Worm (Caenorhabditis elegans) whole organism, young adult: ENCODE results near the gene cest-13.

ENCODE experiments used
- B0336.3 ChIP-seq: fragments of 200-800 bp; sonication (Bioruptor generic); IDR thresholded peaks from 2 replicates; pipeline ENCODE4 v1.3.6; 2022; ENCODE audit warnings: missing genetic modification characterization, missing compliant biosample characterization
- C17E4.6 ChIP-seq: fragments of 200-800 bp; sonication (Bioruptor generic); IDR thresholded peaks from 2 replicates; pipeline ENCODE4 v1.3.6; 2022; ENCODE audit warnings: missing genetic modification reagents, missing genetic modification characterization, missing compliant biosample characterization
- F22D6.2 ChIP-seq: sonication (generic microtip); optimal IDR thresholded peaks from 2 replicates; lab custom pipeline; 2016; ENCODE audit warnings: mild to moderate bottlenecking, missing genetic modification characterization, missing compliant biosample characterization
- F33H1.4 ChIP-seq: fragments of 200-800 bp; sonication (Bioruptor generic); IDR thresholded peaks from 2 replicates; pipeline ENCODE4 v1.3.6; 2022; ENCODE audit warnings: missing genetic modification reagents, missing genetic modification characterization, missing compliant biosample characterization
- F37B4.10 ChIP-seq: fragments of 200-800 bp; sonication (Bioruptor generic); IDR thresholded peaks from 2 replicates; pipeline ENCODE4 v1.3.6; 2022; ENCODE audit warnings: missing genetic modification characterization, missing compliant biosample characterization
- F39B2.1 ChIP-seq: fragments of 200-800 bp; sonication (Bioruptor generic); IDR thresholded peaks from 2 replicates; pipeline ENCODE4 v1.3.6; 2022; ENCODE audit warnings: missing genetic modification reagents, missing genetic modification characterization, missing compliant biosample characterization
- K11D2.4 ChIP-seq: fragments of 200-800 bp; sonication (Bioruptor generic); IDR thresholded peaks from 2 replicates; pipeline ENCODE4 v1.3.6; 2022; ENCODE audit warnings: missing genetic modification reagents, missing genetic modification characterization, missing compliant biosample characterization
- K12H6.12 ChIP-seq: fragments of 200-800 bp; sonication (Bioruptor generic); optimal IDR thresholded peaks from 2 replicates; lab custom pipeline; 2018; ENCODE audit warnings: mild to moderate bottlenecking, missing genetic modification characterization, missing compliant biosample characterization
- T07F8.4 ChIP-seq: sonication (generic microtip); optimal IDR thresholded peaks from 2 replicates; lab custom pipeline; 2016; ENCODE audit warnings: mild to moderate bottlenecking, missing genetic modification characterization, moderate library complexity, missing compliant biosample characterization
- Y53F4B.3 ChIP-seq: fragments of 200-800 bp; sonication (Bioruptor generic); IDR thresholded peaks from 2 replicates; pipeline ENCODE4 v1.3.6; 2022; ENCODE audit warnings: missing genetic modification reagents, missing genetic modification characterization, missing compliant biosample characterization
- Y79H2A.3 ChIP-seq: fragments of 200-800 bp; sonication (Bioruptor generic); conservative IDR thresholded peaks from 2 replicates; pipeline ENCODE4 v1.3.6; 2022; ENCODE audit warnings: missing genetic modification reagents, missing genetic modification characterization, missing compliant biosample characterization
- ZK185.1 ChIP-seq: sonication (generic microtip); optimal IDR thresholded peaks from 2 replicates; lab custom pipeline; 2016; ENCODE audit warnings: mild to moderate bottlenecking, missing genetic modification characterization, missing compliant biosample characterization; ENCODE audit not compliant: poor library complexity, severe bottlenecking
- ama-1 ChIP-seq, 3 experiments: fragments of 150-350 bp in 1 of 3; sonication (generic microtip) in 2 of 3; optimal IDR thresholded peaks; 2 replicates each; lab custom pipeline; 2014 to 2018; ENCODE audit warnings: missing biosample characterization in 2 of 3, missing genetic modification characterization in 2 of 3, missing genetic modification reagents in 2 of 3
- atf-7 ChIP-seq: sonication (generic microtip); optimal IDR thresholded peaks from 2 replicates; lab custom pipeline; 2017; ENCODE audit warnings: mild to moderate bottlenecking, missing genetic modification characterization, missing compliant biosample characterization
- athp-1 ChIP-seq: sonication (generic microtip); optimal IDR thresholded peaks from 2 replicates; lab custom pipeline; 2017; ENCODE audit warnings: mild to moderate bottlenecking, missing genetic modification characterization, missing compliant biosample characterization
- attf-5 ChIP-seq: fragments of 200-800 bp; sonication (Bioruptor generic); optimal IDR thresholded peaks from 2 replicates; lab custom pipeline; 2018; ENCODE audit warnings: mild to moderate bottlenecking, missing genetic modification characterization, missing compliant biosample characterization
- bed-1 ChIP-seq: fragments of 200-800 bp; sonication (Bioruptor generic); IDR thresholded peaks from 2 replicates; pipeline ENCODE4 v1.3.6; 2022; ENCODE audit warnings: missing genetic modification reagents, missing genetic modification characterization, missing compliant biosample characterization
- chd-7 ChIP-seq: sonication (generic microtip); optimal IDR thresholded peaks from 2 replicates; lab custom pipeline; 2016; ENCODE audit warnings: mild to moderate bottlenecking, missing genetic modification characterization, moderate library complexity, missing compliant biosample characterization
- dox-1 ChIP-seq: fragments of 200-800 bp; sonication (Bioruptor generic); IDR thresholded peaks from 2 replicates; pipeline ENCODE4 v1.3.6; 2022; ENCODE audit warnings: missing genetic modification reagents, missing genetic modification characterization, missing compliant biosample characterization
- dpl-1 ChIP-seq: fragments of 150-350 bp; optimal IDR thresholded peaks from 2 replicates; lab custom pipeline; 2014; ENCODE audit warnings: missing biosample characterization, missing genetic modification reagents, missing genetic modification characterization
- egl-18 ChIP-seq: fragments of 200-800 bp; sonication (Bioruptor generic); IDR thresholded peaks from 2 replicates; pipeline ENCODE4 v1.3.6; 2022; ENCODE audit warnings: missing genetic modification reagents, missing genetic modification characterization, missing compliant biosample characterization
- egrh-3 ChIP-seq: fragments of 200-800 bp; sonication (Bioruptor generic); IDR thresholded peaks from 2 replicates; pipeline ENCODE4 v1.3.6; 2022; ENCODE audit warnings: missing genetic modification reagents, missing genetic modification characterization, missing compliant biosample characterization
- ekl-4 ChIP-seq: fragments of 200-800 bp; sonication (Bioruptor generic); IDR thresholded peaks from 2 replicates; pipeline ENCODE4 v1.3.6; 2022; ENCODE audit warnings: missing genetic modification reagents, missing genetic modification characterization, missing compliant biosample characterization
- gei-17 ChIP-seq: fragments of 200-800 bp; sonication (Bioruptor generic); optimal IDR thresholded peaks from 2 replicates; lab custom pipeline; 2018; ENCODE audit warnings: mild to moderate bottlenecking, missing genetic modification characterization, missing compliant biosample characterization
- hlh-26 ChIP-seq: fragments of 200-800 bp; sonication (Bioruptor generic); conservative IDR thresholded peaks from 2 replicates; pipeline ENCODE4 v1.3.6; 2022; ENCODE audit warnings: missing genetic modification reagents, missing genetic modification characterization, missing compliant biosample characterization
- hmg-1.2 ChIP-seq: fragments of 200-800 bp; sonication (Bioruptor generic); IDR thresholded peaks from 2 replicates; pipeline ENCODE4 v1.3.6; 2022; ENCODE audit warnings: missing genetic modification reagents, missing genetic modification characterization, missing compliant biosample characterization
- hsf-1 ChIP-seq: fragments of 200-800 bp; sonication (Bioruptor generic); IDR thresholded peaks from 2 replicates; pipeline ENCODE4 v1.3.6; 2022; ENCODE audit warnings: missing genetic modification reagents, missing genetic modification characterization, missing compliant biosample characterization
- lag-1 ChIP-seq: fragments of 200-800 bp; sonication (Bioruptor generic); IDR thresholded peaks from 2 replicates; pipeline ENCODE4 v1.3.6; 2022; ENCODE audit warnings: missing genetic modification reagents, missing genetic modification characterization, missing compliant biosample characterization
- lin-35 ChIP-seq, 3 experiments: fragments of 150-350 bp in 2 of 3; sonication (generic microtip) in 1 of 3; optimal IDR thresholded peaks; 2 replicates each; lab custom pipeline; 2014 to 2018; ENCODE audit warnings: missing biosample characterization in 3 of 3, missing genetic modification characterization in 3 of 3, missing genetic modification reagents in 3 of 3
- lin-54 ChIP-seq: fragments of 200-800 bp; sonication (Bioruptor generic); optimal IDR thresholded peaks from 2 replicates; lab custom pipeline; 2018; ENCODE audit warnings: mild to moderate bottlenecking, missing genetic modification characterization, missing compliant biosample characterization
- lir-1 ChIP-seq: fragments of 200-800 bp; sonication (Bioruptor generic); conservative IDR thresholded peaks from 2 replicates; pipeline ENCODE4 v1.3.6; 2022; ENCODE audit warnings: missing genetic modification reagents, missing genetic modification characterization, missing compliant biosample characterization
- lsy-27 ChIP-seq: sonication (generic microtip); optimal IDR thresholded peaks from 2 replicates; lab custom pipeline; 2017; ENCODE audit warnings: missing genetic modification characterization, mild to moderate bottlenecking, missing compliant biosample characterization, antibody characterized with exemption, missing genotype, borderline replicate concordance; ENCODE audit not compliant: insufficient read depth
- mcd-1 ChIP-seq: fragments of 200-800 bp; sonication (Bioruptor generic); IDR thresholded peaks from 2 replicates; pipeline ENCODE4 v1.3.6; 2022; ENCODE audit warnings: missing genetic modification reagents, missing genetic modification characterization, missing compliant biosample characterization
- mel-28 ChIP-seq: sonication (generic microtip); optimal IDR thresholded peaks from 2 replicates; lab custom pipeline; 2016; ENCODE audit warnings: borderline replicate concordance, mild to moderate bottlenecking, missing genetic modification characterization, missing compliant biosample characterization
- mxl-1 ChIP-seq: sonication (generic microtip); optimal IDR thresholded peaks from 2 replicates; lab custom pipeline; 2016; ENCODE audit warnings: missing genetic modification characterization, missing compliant biosample characterization
- nfya-1 ChIP-seq: sonication (generic microtip); optimal IDR thresholded peaks from 2 replicates; lab custom pipeline; 2017; ENCODE audit warnings: antibody characterized with exemption, missing compliant biosample characterization, missing genetic modification characterization, borderline replicate concordance; ENCODE audit not compliant: insufficient read depth
- nfya-2 ChIP-seq: fragments of 200-800 bp; sonication (Bioruptor generic); IDR thresholded peaks from 2 replicates; pipeline ENCODE4 v1.3.6; 2022; ENCODE audit warnings: missing genetic modification reagents, missing genetic modification characterization, missing compliant biosample characterization
- nhr-80 ChIP-seq: sonication (generic microtip); optimal IDR thresholded peaks from 2 replicates; lab custom pipeline; 2016; ENCODE audit warnings: missing genetic modification characterization, missing compliant biosample characterization
- sptf-2 ChIP-seq: fragments of 200-800 bp; sonication (Bioruptor generic); optimal IDR thresholded peaks from 2 replicates; lab custom pipeline; 2018; ENCODE audit warnings: mild to moderate bottlenecking, missing genetic modification characterization, missing compliant biosample characterization
- tbx-9 ChIP-seq: sonication (generic microtip); optimal IDR thresholded peaks from 2 replicates; lab custom pipeline; 2016; ENCODE audit warnings: borderline replicate concordance, missing genetic modification characterization, inconsistent platforms, missing compliant biosample characterization
- tlf-1 ChIP-seq: fragments of 200-800 bp; sonication (Bioruptor generic); optimal IDR thresholded peaks from 2 replicates; lab custom pipeline; 2018; ENCODE audit warnings: mild to moderate bottlenecking, missing genetic modification characterization, missing compliant biosample characterization
- unc-130 ChIP-seq: sonication (generic microtip); optimal IDR thresholded peaks from 2 replicates; lab custom pipeline; 2016; ENCODE audit warnings: missing genetic modification reagents, missing genetic modification characterization, missing compliant biosample characterization
- xnd-1 ChIP-seq: sonication (generic microtip); optimal IDR thresholded peaks from 2 replicates; lab custom pipeline; 2016; ENCODE audit warnings: missing genotype, missing genetic modification reagents, missing genetic modification characterization, missing compliant biosample characterization
- ztf-18 ChIP-seq: sonication (generic microtip); optimal IDR thresholded peaks from 2 replicates; lab custom pipeline; 2016; ENCODE audit warnings: missing genotype, mild to moderate bottlenecking, missing genetic modification characterization, missing compliant biosample characterization
- ztf-22 ChIP-seq: fragments of 200-800 bp; sonication (Bioruptor generic); optimal IDR thresholded peaks from 2 replicates; lab custom pipeline; 2018; ENCODE audit warnings: mild to moderate bottlenecking, missing genetic modification characterization, moderate library complexity, missing compliant biosample characterization
- ztf-25 ChIP-seq: fragments of 200-800 bp; sonication (Bioruptor generic); IDR thresholded peaks from 2 replicates; pipeline ENCODE4 v1.3.6; 2022; ENCODE audit warnings: missing genetic modification reagents, missing genetic modification characterization, missing compliant biosample characterization
- ztf-3 ChIP-seq: fragments of 200-800 bp; sonication (Bioruptor generic); optimal IDR thresholded peaks from 2 replicates; lab custom pipeline; 2018; ENCODE audit warnings: mild to moderate bottlenecking, missing genetic modification characterization, missing compliant biosample characterization

Gene cest-13

ce11 chrX:13730209-13730975, 29.6 kb upstream of the cest-13 start (continued):
- TF ChIP-seq B0336.3 (GFP tag; lab: Robert Waterston, UW), result no peak; the same call in 1 of the 2 replicates
- no peak for TF ChIP-seq chd-7 (tag; lab: Kevin White, UChicago)
- TF ChIP-seq ama-1 (optimal IDR thresholded peaks at IDR 0.05; lab: Kevin White, UChicago), result no peak
- peak; percentile 17 to 33 for TF ChIP-seq ama-1 (GFP tag; optimal IDR thresholded peaks at IDR 0.05; lab: Kevin White, UChicago)
- no peak for TF ChIP-seq Y53F4B.3
- TF ChIP-seq ztf-3 (GFP tag; lab: Kevin White, UChicago), result no peak
- no peak for TF ChIP-seq F37B4.10 (GFP tag; lab: Robert Waterston, UW)
- no peak for TF ChIP-seq xnd-1 (tag; lab: Kevin White, UChicago)
- TF ChIP-seq tbx-9 (tag; lab: Kevin White, UChicago), result no peak
- TF ChIP-seq ztf-18, result peak; percentile 50
- TF ChIP-seq attf-5, result peak; percentile 50
- TF ChIP-seq F33H1.4 (GFP tag; lab: Robert Waterston, UW), result no peak
- TF ChIP-seq C17E4.6 (GFP tag; lab: Robert Waterston, UW), result no peak
- no peak for TF ChIP-seq K11D2.4 (GFP tag; lab: Robert Waterston, UW)
- no peak; the same call in 1 of the 2 replicates for TF ChIP-seq egrh-3 (GFP tag; lab: Robert Waterston, UW)
- 0 out of 2 replicates have a peak, but pooled peaks have one; percentile 23 for TF ChIP-seq lir-1 (GFP tag; lab: Robert Waterston, UW)
- TF ChIP-seq egl-18, result no peak
- TF ChIP-seq mcd-1 (GFP tag; lab: Robert Waterston, UW), result peak; percentile 44
- TF ChIP-seq tlf-1, result no peak
- TF ChIP-seq lin-35 (GFP tag; optimal IDR thresholded peaks at IDR 0.05; lab: Kevin White, UChicago), result peak in 1 of 3 experiments; percentile 39
- TF ChIP-seq sptf-2 (GFP tag; lab: Kevin White, UChicago), result no peak
- TF ChIP-seq gei-17, result no peak
- no peak for TF ChIP-seq F39B2.1
- TF ChIP-seq ztf-25 (GFP tag; lab: Robert Waterston, UW), result peak; percentile 94
- TF ChIP-seq K12H6.12 (tag; lab: Kevin White, UChicago), result no peak
- TF ChIP-seq lag-1 (GFP tag; lab: Robert Waterston, UW), result no peak
- no peak for TF ChIP-seq nfya-2 (GFP tag; lab: Robert Waterston, UW)
- TF ChIP-seq Y79H2A.3 (GFP tag; lab: Robert Waterston, UW), result no peak
- TF ChIP-seq atf-7 (tag; lab: Kevin White, UChicago), result no peak
- TF ChIP-seq ztf-22, result no peak
- TF ChIP-seq mel-28 (tag; lab: Kevin White, UChicago), result no peak
- no peak for TF ChIP-seq hlh-26 (GFP tag; lab: Robert Waterston, UW)
- TF ChIP-seq ekl-4 (GFP tag; lab: Robert Waterston, UW), result peak; percentile 58; the same call in 1 of the 2 replicates
- no peak for TF ChIP-seq lsy-27 (tag; lab: Kevin White, UChicago)
- TF ChIP-seq mxl-1 (tag; lab: Kevin White, UChicago), result peak; percentile 37
- peak; percentile 12 for TF ChIP-seq athp-1 (tag; lab: Kevin White, UChicago)
- peak; percentile 66 for TF ChIP-seq T07F8.4 (tag; lab: Kevin White, UChicago)
- TF ChIP-seq dpl-1 (GFP tag; lab: Kevin White, UChicago), result no peak
- TF ChIP-seq dox-1 (GFP tag; lab: Robert Waterston, UW), result peak; percentile 58
- TF ChIP-seq ZK185.1, result peak; percentile 77
- TF ChIP-seq nfya-1, result no peak
- peak; percentile 22 for TF ChIP-seq unc-130 (GFP tag; lab: Kevin White, UChicago)
- TF ChIP-seq bed-1 (GFP tag; lab: Robert Waterston, UW), result no peak
- TF ChIP-seq hsf-1 (GFP tag; lab: Robert Waterston, UW), result no peak; the same call in 1 of the 2 replicates
- peak; percentile 24 for TF ChIP-seq F22D6.2 (tag; lab: Kevin White, UChicago)
- TF ChIP-seq hmg-1.2, result peak; percentile 60
- peak; percentile 38 for TF ChIP-seq lin-54 (GFP tag; lab: Kevin White, UChicago)
- TF ChIP-seq nhr-80 (tag; lab: Kevin White, UChicago), result peak; percentile 13
